Worm (Caenorhabditis elegans) whole organism, L4/young adult: ENCODE measurements around the gene idpp-5.

Experiments used
- W03F9.2 ChIP-seq: fragments of 150-350 bp; optimal IDR thresholded peaks from 2 replicates; lab custom pipeline; 2014; ENCODE audit warnings: missing biosample characterization, missing genetic modification characterization
- dao-5 ChIP-seq: sonication (generic microtip); optimal IDR thresholded peaks from 2 replicates; lab custom pipeline; 2016; ENCODE audit warnings: missing genotype, missing genetic modification characterization, moderate library complexity, missing compliant biosample characterization
- him-1 ChIP-seq: sonication (generic microtip); optimal IDR thresholded peaks from 2 replicates; lab custom pipeline; 2016; ENCODE audit warnings: missing genotype, missing genetic modification reagents, missing genetic modification characterization, missing compliant biosample characterization

Gene idpp-5

DNA sequence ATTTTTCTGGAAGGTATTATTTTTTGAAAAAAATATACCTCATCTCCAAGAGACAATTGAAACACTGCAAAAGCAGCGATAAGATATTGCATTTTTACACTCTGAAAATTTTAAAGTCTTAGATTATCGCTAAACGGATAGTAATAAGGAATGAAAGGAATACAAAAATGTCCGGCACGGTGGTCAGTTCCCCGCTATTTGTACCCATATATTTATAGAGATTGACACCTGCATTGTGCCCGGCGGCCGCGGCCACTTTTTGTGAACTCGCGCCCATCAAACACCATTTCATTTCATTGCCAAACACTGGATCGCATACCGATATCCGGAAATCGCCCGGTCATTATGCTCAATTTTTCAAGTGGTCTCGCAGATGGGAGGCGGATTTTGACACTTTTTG lies at the start of gene idpp-5:
Gene idpp-5, minus strand, starts transcription at position 101 of the 400 bp plus-strand sequence.
- no peak for TF ChIP-seq W03F9.2 (tag; lab: Kevin White, UChicago)
- TF ChIP-seq him-1 = no peak
- no peak for TF ChIP-seq dao-5 (tag; lab: Kevin White, UChicago)

DNA sequence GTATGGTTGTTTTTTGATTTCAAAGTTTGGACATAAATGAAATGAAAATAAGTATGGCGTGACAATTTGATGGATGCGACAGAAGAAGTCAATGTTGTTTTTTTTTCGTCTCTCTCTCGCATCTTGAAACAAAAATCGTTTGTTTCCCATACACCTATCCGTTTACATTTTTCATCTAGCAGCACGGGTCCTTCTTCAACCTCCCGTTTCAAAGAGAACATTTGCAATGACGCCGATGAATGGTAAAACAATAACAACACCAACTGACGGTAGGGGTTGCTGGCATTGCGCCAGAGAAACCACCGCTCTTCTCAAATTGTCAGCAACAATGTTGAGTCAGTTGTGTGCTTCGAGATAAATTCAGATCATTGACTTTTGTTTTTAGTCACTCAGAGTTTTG lies 46.6 kb upstream of the idpp-5 start:
- no peak for TF ChIP-seq W03F9.2 (tag; lab: Kevin White, UChicago)
- no peak for TF ChIP-seq dao-5 (tag; lab: Kevin White, UChicago)
- TF ChIP-seq him-1 = no peak

DNA sequence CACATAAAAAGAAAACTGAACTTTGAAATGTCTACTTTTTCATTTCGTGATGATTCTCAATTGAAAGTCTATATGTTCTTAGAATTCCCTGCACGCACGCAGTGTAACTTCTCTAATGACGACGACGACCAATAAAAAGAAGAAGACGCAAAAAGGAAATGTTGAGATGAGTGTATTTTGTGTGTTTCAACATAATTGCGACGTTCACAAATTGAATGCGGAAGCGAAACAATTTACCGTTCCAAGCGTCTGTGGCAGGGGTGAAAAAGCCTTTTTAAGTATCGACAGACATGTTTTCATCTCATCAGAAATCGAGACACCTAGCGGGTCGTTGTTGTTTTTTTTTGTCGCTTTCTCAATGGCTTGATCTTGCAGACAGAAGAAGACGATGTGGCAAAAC lies 46.1 kb upstream of the idpp-5 start:
- no peak for TF ChIP-seq W03F9.2 (tag; lab: Kevin White, UChicago)
- TF ChIP-seq dao-5 (tag; lab: Kevin White, UChicago) = no peak
- TF ChIP-seq him-1 = no peak

DNA sequence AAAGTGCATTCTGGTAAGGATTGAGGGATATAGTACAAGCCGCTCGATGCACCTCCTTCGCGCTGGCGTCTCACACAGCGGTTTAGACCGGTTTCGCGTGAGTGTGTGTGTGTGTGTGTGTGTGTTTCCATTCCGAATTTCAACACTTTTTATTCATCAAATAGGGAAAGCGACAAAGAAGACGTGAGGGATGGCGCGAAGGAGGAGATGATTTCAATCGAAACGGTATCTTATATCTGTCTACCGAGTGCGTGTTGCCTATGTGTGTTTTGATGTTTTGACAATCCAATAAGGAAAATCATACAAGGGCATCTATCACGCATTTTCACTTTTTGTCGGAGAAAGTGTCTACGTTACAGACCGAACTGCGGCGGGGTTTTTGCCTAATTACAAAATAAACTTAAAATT lies 45.1 kb upstream of the idpp-5 start:
- TF ChIP-seq dao-5 (tag; lab: Kevin White, UChicago) (no peak), him-1 (no peak), W03F9.2 (tag; lab: Kevin White, UChicago) (no peak)

DNA sequence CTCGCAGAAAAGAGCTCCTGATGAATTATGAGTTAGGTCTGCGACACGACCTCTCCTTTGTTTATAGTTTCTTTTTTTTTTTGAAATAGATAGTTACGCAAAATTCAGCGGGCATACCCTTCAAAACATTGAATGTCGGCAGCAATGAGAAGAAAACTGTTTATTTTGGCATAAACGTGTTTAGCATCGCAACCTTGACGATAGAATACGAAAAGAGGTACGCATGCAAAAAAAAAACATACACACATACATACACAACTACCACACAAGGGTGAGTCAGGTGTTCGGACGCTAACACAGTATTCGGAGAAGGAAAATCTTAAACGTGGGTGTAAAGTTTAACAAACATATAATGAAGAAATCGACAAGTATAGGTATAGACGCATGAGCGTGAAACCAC lies 43.0 kb upstream of the idpp-5 start:
- TF ChIP-seq him-1 (no peak), dao-5 (tag; lab: Kevin White, UChicago) (no peak)

DNA sequence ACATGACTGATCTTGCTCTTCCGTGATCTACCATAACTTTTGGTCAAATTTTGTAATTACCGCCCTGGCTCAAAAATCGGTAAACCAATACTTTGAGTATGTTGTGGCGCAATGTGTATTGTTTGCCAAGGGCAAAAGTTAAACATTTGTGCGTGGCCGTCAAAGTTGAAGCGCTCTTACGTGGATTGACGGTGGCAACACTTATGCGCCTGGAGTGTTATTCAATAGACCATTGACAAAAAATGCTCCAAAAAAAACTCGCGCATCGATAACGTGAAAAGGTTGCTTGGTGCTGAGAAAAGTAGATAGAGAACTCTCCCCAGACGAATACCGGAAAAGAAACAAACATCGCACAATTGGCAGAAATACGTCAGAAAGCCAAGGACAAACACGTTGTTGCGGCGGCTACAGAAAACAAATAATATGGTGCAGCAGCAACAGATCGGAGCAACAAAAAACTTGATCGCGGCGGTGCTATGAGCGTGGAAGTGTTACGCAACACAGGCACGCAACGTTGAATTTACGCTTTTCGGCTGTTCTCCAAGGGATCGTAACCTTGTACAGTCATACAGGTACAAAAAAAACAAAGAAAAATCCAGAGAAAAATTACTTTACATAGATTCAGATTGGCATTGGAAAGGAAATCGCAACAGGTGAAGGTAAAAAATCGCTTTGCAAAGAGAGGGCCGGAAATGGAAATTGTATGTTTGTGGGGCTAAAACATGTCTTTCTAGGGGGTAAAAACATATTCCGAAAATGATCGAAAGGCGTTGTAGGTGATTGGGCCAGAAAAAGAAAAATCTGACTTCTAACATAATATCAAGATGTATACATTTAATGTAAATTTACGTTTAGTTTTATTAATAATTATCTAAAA lies 41.6 kb upstream of the idpp-5 start:
- TF ChIP-seq dao-5 (tag; lab: Kevin White, UChicago) (no peak), W03F9.2 (tag; lab: Kevin White, UChicago) (no peak), him-1 (no peak)

DNA sequence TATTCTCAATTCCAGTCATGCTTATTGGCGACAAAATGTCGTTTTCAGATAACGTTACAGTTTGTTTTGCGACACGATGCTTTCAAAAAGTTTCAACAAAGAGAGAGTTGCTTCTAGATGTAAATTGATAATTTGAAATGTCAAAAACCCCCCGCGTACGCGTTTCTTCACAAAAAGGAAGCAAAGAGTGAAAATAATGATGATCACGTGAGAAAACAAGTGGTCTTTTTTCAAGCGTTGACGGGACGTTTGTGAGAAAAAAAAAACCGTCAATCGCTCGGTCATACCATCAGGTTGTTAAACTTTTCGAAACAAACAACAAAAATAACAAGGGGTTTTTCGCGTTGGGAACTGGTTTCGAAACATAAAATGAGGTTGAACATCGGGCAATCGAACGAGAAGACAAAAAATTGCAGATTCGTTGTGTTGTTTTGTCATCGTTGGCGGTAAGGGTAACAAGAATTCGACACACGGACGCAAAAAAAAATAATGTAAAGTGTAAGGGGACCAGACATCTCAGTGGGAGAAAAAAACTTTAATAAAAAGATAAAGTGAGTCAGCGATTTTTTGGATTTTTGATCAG lies 39.5 kb upstream of the idpp-5 start:
- TF ChIP-seq dao-5 (tag; lab: Kevin White, UChicago) (no peak), W03F9.2 (tag; lab: Kevin White, UChicago) (peak; percentile 68)

DNA sequence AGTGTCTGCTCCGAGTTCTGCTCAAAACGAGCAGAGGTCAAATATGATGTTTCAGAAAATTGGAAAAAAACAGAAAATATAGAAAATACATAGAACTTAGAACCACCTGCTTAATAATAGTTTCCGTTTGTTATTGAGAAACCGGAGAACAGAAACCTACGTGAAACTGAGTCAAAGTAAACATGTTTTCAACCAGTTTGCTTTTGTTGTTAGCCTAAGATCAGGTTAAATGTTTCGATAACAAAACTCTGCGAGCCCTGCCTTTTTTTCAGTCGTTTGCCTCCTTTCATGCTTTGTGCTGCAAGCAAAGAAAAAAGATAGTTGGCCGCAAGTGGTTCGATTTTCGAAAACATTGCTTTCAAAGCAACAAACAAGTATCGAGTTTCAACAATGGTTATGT lies 38.3 kb upstream of the idpp-5 start:
- TF ChIP-seq W03F9.2 (tag; lab: Kevin White, UChicago) = no peak
- no peak for TF ChIP-seq dao-5 (tag; lab: Kevin White, UChicago)
- no peak for TF ChIP-seq him-1

DNA sequence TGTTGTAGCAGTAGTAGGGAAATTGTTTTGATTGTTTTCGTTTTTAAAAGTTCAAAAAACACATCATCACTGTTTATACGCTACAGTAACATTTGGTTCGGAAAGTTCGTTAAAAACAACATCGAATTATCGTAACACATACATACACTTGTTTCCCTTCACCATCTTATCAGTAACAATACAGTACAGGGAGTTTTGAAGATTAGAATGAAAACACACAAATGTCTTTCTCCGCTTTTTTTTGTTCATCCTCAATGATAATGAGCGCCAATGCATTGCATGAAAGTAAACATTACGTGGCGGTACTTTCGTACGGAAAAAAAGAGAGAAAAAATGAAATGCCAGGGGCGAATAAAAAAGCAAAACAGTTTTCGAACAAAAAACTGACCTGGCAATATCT lies 37.0 kb upstream of the idpp-5 start:
- TF ChIP-seq W03F9.2 (tag; lab: Kevin White, UChicago) (no peak), him-1 (no peak), dao-5 (tag; lab: Kevin White, UChicago) (no peak)

DNA sequence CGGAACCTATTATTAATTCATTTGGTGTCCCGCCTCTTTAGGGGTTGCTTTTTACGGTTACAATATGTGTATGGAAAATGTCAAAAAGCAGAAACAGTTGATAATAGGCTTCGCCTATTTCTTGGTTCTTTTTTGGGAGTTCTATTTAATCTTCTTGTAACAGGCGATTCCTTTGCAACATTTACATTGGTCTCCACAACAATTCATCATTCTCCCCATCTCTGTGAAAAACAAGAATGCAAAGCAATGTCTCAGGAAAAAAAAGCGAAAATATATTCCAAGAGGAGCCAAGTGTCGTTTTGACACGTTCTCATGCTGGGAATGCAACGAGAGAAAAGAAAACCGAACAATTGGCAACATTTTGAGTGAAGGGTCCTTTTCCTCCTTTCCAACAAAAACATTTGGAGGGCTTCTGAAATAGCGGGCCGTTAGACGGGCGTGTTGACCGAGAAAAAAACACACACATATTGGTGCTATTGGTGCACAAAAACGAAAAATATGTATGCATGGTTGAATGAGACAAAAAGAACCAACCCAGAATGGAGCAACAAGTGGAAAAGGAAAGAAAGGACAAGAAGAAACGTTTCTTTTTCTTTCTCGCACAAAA lies 36.1 kb upstream of the idpp-5 start:
- no peak for TF ChIP-seq dao-5 (tag; lab: Kevin White, UChicago)
- no peak for TF ChIP-seq him-1
- TF ChIP-seq W03F9.2 (tag; lab: Kevin White, UChicago) = no peak

DNA sequence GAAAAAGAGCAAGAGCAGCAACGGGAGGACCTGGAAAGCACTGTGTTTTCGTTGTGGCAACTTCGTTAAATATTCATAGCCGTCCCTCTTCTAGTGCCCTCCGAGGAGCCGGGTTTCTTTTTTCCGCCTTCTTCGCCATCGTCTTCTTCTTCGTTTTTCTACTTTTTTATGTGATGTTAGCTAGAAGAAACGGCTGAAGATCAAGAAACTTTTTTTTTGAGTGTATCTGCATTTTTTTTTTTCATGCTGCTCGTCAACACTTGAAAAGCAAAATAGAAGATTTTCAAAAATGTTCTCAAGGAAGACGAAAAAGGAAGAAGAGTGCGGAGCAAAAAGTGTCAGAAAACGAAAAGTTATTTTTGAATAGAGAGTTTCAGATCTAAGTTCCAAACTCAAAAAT lies 34.7 kb upstream of the idpp-5 start:
- TF ChIP-seq him-1 (no peak), W03F9.2 (tag; lab: Kevin White, UChicago) (no peak), dao-5 (tag; lab: Kevin White, UChicago) (no peak)

DNA sequence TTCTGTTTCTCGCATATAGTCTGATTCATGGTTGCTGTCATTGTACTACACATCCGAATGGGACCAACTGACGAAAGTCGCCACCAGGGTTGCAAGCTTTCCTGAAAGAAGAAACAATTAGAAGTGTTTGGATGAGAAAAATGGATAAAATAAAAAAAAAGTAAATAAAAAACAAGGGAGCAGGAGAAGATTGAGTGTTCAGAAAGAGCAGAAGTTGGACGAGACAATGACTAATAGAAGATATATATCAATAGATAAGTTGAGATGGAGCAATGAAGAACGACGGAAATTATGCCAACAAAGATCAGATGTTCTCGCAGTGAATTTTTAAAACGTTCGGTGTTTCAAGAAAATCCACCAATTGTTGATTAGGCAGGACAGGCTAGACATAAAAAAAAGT lies 34.2 kb upstream of the idpp-5 start, which contains the start of gene fkh-9:
Gene fkh-9, minus strand, starts transcription at position 101 of the 400 bp plus-strand sequence.
- TF ChIP-seq W03F9.2 (tag; lab: Kevin White, UChicago) = no peak
- TF ChIP-seq dao-5 (tag; lab: Kevin White, UChicago) = no peak
- TF ChIP-seq him-1 = no peak

DNA sequence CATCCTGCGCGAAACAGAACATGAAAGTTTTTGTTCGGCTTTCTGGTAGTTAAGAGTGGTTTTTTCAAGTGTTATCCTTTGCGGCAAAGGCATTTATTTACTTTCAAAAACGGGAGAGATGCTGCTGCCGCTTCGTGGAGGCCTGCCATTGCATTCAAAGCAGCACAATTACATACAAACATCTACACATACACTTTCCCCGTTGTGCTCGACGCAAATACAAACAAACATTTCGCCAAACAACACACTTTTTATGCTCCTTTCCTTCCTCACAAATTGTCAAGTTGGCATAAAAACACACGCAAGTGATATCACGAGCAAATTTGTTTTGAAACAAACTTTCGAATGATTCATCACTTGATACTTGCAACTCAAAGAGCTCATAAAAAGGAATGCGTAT lies 33.6 kb upstream of the idpp-5 start:
- TF ChIP-seq him-1 = no peak
- no peak for TF ChIP-seq W03F9.2 (tag; lab: Kevin White, UChicago)
- TF ChIP-seq dao-5 (tag; lab: Kevin White, UChicago) = no peak
